Worm (Caenorhabditis elegans): ENCODE results near the gene ZC8.6.

- TF ChIP-seq fos-1 (tag; optimal IDR thresholded peaks at IDR 0.05) (no peak), zag-1 (tag; optimal IDR thresholded peaks at IDR 0.05) (no peak), mab-5 (tag; optimal IDR thresholded peaks at IDR 0.05) (no peak), unc-62 (GFP tag; optimal IDR thresholded peaks at IDR 0.05) (no peak), nhr-11 (tag; optimal IDR thresholded peaks at IDR 0.05) (no peak), aly-2 (tag; optimal IDR thresholded peaks at IDR 0.05) (no peak), ama-1 (optimal IDR thresholded peaks at IDR 0.05) (no peak), ztf-11 (tag; optimal IDR thresholded peaks at IDR 0.05) (no peak), lsy-2 (tag; optimal IDR thresholded peaks at IDR 0.05) (no peak), nhr-77 (tag; optimal IDR thresholded peaks at IDR 0.05) (no peak), lin-13 (GFP tag; optimal IDR thresholded peaks at IDR 0.05) (no peak)
Measured at ce11 chrX:5020996-5021395, 23.6 kb upstream of the ZC8.6 start, which contains the start of gene ZC449.2.

All from whole organism, L2 larva.